Fruit fly (Drosophila melanogaster): ENCODE measurements around the gene CG33333.

The CG33333 gene

dm6 chr3R:17402434-17402833 is 14.8 kb upstream of the CG33333 start, which contains the start of gene Sur-8 (continued):
- TF ChIP-seq insv (GFP tag; optimal IDR thresholded peaks at IDR 0.05) (no peak), HHEX (GFP tag; optimal IDR thresholded peaks at IDR 0.05) (peak; percentile 71), tup (GFP tag; optimal IDR thresholded peaks at IDR 0.05) (no peak), CG4424 (GFP tag; optimal IDR thresholded peaks at IDR 0.05) (peak; percentile 58), Med (GFP tag) (peak; percentile 99), CG4360 (GFP tag; IDR thresholded peaks at IDR 0.05) (no peak), CG32772 (GFP tag; IDR thresholded peaks at IDR 0.05) (peak; percentile 29; the same call in 1 of the 2 replicates), otp (GFP tag; IDR thresholded peaks at IDR 0.05) (peak; percentile 75; the same call in 2 of the 3 replicates), ewg (GFP tag; optimal IDR thresholded peaks at IDR 0.05) (peak; percentile 99), trh (GFP tag; optimal IDR thresholded peaks at IDR 0.05) (no peak), CrebB (tag; optimal IDR thresholded peaks at IDR 0.05) (no peak), CG42726 (GFP tag; IDR thresholded peaks at IDR 0.05; ENCODE audit: partially characterized antibody) (peak; percentile 53; the same call in 1 of the 2 replicates), pita (GFP tag; optimal IDR thresholded peaks at IDR 0.05) (no peak), Vsx1 (GFP tag; optimal IDR thresholded peaks at IDR 0.05) (peak; percentile 3), dmrt99B (tag; optimal IDR thresholded peaks at IDR 0.05) (peak; percentile 55), ems (GFP tag; optimal IDR thresholded peaks at IDR 0.05) (no peak), CG6272 (GFP tag; IDR thresholded peaks at IDR 0.05) (peak; percentile 51; the same call in 1 of the 2 replicates), Six4 (GFP tag; optimal IDR thresholded peaks at IDR 0.05) (peak; percentile 41), CG18764 (GFP tag; optimal IDR thresholded peaks at IDR 0.05) (peak; percentile 27), cg (GFP tag; optimal IDR thresholded peaks at IDR 0.05) (no peak), trem (tag; optimal IDR thresholded peaks at IDR 0.05) (no peak), CG13624 (GFP tag; optimal IDR thresholded peaks at IDR 0.05) (peak; percentile 53), Sin3A (optimal IDR thresholded peaks at IDR 0.05) (no peak), CG1792 (GFP tag; optimal IDR thresholded peaks at IDR 0.05) (peak; percentile 13), CG2120 (GFP tag; optimal IDR thresholded peaks at IDR 0.05) (peak; percentile 64), slp2 (GFP tag; optimal IDR thresholded peaks at IDR 0.05) (peak; percentile 44), CG17186 (GFP tag; optimal IDR thresholded peaks at IDR 0.05) (peak; percentile 48), psq (GFP tag; optimal IDR thresholded peaks at IDR 0.05) (no peak), CG4707 (GFP tag; optimal IDR thresholded peaks at IDR 0.05) (no peak), HLH54F (GFP tag; optimal IDR thresholded peaks at IDR 0.05) (peak; percentile 43), CG14710 (tag; optimal IDR thresholded peaks at IDR 0.05) (peak; percentile 2), Hmx (GFP tag; optimal IDR thresholded peaks at IDR 0.05) (no peak), NK7.1 (GFP tag; optimal IDR thresholded peaks at IDR 0.05) (peak; percentile 30), sisA (GFP tag; IDR thresholded peaks at IDR 0.05) (peak; percentile 76), sima (GFP tag; optimal IDR thresholded peaks at IDR 0.05) (no peak), onecut (GFP tag; IDR thresholded peaks at IDR 0.05) (peak; percentile 73), h (optimal IDR thresholded peaks at IDR 0.05) (no peak), ind (GFP tag; optimal IDR thresholded peaks at IDR 0.05) (peak; percentile 64), Asciz (GFP tag; optimal IDR thresholded peaks at IDR 0.05) (no peak), Bteb2 (GFP tag; optimal IDR thresholded peaks at IDR 0.05) (no peak), Camta (GFP tag; optimal IDR thresholded peaks at IDR 0.05) (peak; percentile 45), CG6254 (GFP tag; optimal IDR thresholded peaks at IDR 0.05) (no peak), CG10543 (GFP tag; optimal IDR thresholded peaks at IDR 0.05) (peak; percentile 35), gcm (GFP tag; optimal IDR thresholded peaks at IDR 0.05) (no peak), CG1832 (GFP tag; optimal IDR thresholded peaks at IDR 0.05) (no peak), CG4730 (GFP tag; IDR thresholded peaks at IDR 0.05) (peak; percentile 71), Drgx (GFP tag; IDR thresholded peaks at IDR 0.05) (no peak), CG1602 (GFP tag; optimal IDR thresholded peaks at IDR 0.05) (peak; percentile 57), H2.0 (GFP tag; IDR thresholded peaks at IDR 0.05) (peak; percentile 62), klu (GFP tag; IDR thresholded peaks at IDR 0.05) (no peak), Dfd (GFP tag; optimal IDR thresholded peaks at IDR 0.05) (no peak), pum (GFP tag; optimal IDR thresholded peaks at IDR 0.05) (peak; percentile 59), CG17612 (GFP tag; IDR thresholded peaks at IDR 0.05) (peak; percentile 32; the same call in 1 of the 2 replicates)

All from whole organism, embryonic.